Worm (Caenorhabditis elegans): ENCODE measurements around the gene srt-13.
"Not testable (repeated sequence)": the region's sequence is repeated elsewhere in the genome, so short reads cannot be mapped to it uniquely, and the experiment has no call there.

- not testable (repeated sequence) for TF ChIP-seq mep-1, elt-2 (tag; optimal IDR thresholded peaks at IDR 0.05)
Measured at ce11 chrV:4268213-4268612, 18.3 kb upstream of the srt-13 start, which contains the start of gene srt-36.
